Fruit fly (Drosophila melanogaster): Measurements from ENCODE around the gene Gk1.

dm6 chr3L:153670-154069 lies 52.0 kb downstream of the Gk1 start:
- TF ChIP-seq Rel (GFP tag; optimal IDR thresholded peaks at IDR 0.05) (no peak), Rel (tag; optimal IDR thresholded peaks at IDR 0.05) (no peak), Myc (optimal IDR thresholded peaks at IDR 0.05) (no peak), ey (GFP tag; optimal IDR thresholded peaks at IDR 0.05) (no peak), pan (optimal IDR thresholded peaks at IDR 0.05) (no peak), foxo (GFP tag; optimal IDR thresholded peaks at IDR 0.05) (no peak), fru (GFP tag; optimal IDR thresholded peaks at IDR 0.05) (no peak), Dfd (GFP tag; optimal IDR thresholded peaks at IDR 0.05) (no peak), N (GFP tag; optimal IDR thresholded peaks at IDR 0.05) (no peak), Hr78 (GFP tag; optimal IDR thresholded peaks at IDR 0.05) (no peak), dl (GFP tag; optimal IDR thresholded peaks at IDR 0.05; ENCODE audit: insufficient read depth in 1 of 2, partially characterized antibody in 2 of 2) (no peak), Sp1 (GFP tag; optimal IDR thresholded peaks at IDR 0.05) (no peak)

Data from whole organism, wandering third instar larva.